Worm (Caenorhabditis elegans): ENCODE measurements around the gene F36H1.12.

- TF ChIP-seq ZK546.5 (tag; optimal IDR thresholded peaks at IDR 0.05) (no peak), daf-12 (tag; optimal IDR thresholded peaks at IDR 0.05) (no peak), aly-2 (tag; optimal IDR thresholded peaks at IDR 0.05) (no peak), nfya-1 (tag; optimal IDR thresholded peaks at IDR 0.05; ENCODE audit: insufficient read depth) (no peak), lin-15B (tag; optimal IDR thresholded peaks at IDR 0.05) (no peak)
Observed at ce11 chrIV:11078482-11078881, 25.0 kb upstream of the F36H1.12 start, which contains the start of gene Y5F2A.4.
